Worm (Caenorhabditis elegans) whole organism, L4 larva: Measurements from ENCODE around the gene msra-1.

Experiments used
- D1046.2 ChIP-seq: fragments of 200-800 bp; sonication (Bioruptor generic); IDR thresholded peaks from 2 replicates; pipeline ENCODE4 v1.3.6; 2022; ENCODE audit warnings: missing genetic modification characterization, missing compliant biosample characterization
- F26F4.8 ChIP-seq: fragments of 200-800 bp; sonication (Bioruptor generic); conservative IDR thresholded peaks from 2 replicates; pipeline ENCODE4 v1.3.6; 2022; ENCODE audit warnings: missing genetic modification characterization, missing compliant biosample characterization
- F37D6.2 ChIP-seq: sonication (generic microtip); optimal IDR thresholded peaks from 2 replicates; lab custom pipeline; 2016; ENCODE audit warnings: mild to moderate bottlenecking, missing genetic modification characterization, missing compliant biosample characterization
- R02D3.7 ChIP-seq: fragments of 150-350 bp; sonication (generic microtip); optimal IDR thresholded peaks from 3 replicates; lab custom pipeline; 2014; ENCODE audit warnings: missing biosample characterization, missing genetic modification characterization
- T20F7.1 ChIP-seq: fragments of 200-800 bp; sonication (Bioruptor generic); optimal IDR thresholded peaks from 2 replicates; lab custom pipeline; 2018; ENCODE audit warnings: mild to moderate bottlenecking, missing genetic modification characterization, missing compliant biosample characterization
- T26A8.4 ChIP-seq: fragments of 200-800 bp; sonication (Bioruptor generic); IDR thresholded peaks from 2 replicates; pipeline ENCODE4 v1.3.6; 2022; ENCODE audit warnings: missing genetic modification characterization, missing compliant biosample characterization
- Y48G9A.11 ChIP-seq: fragments of 200-800 bp; sonication (Bioruptor generic); IDR thresholded peaks from 2 replicates; pipeline ENCODE4 v1.3.6; 2022; ENCODE audit warnings: missing genetic modification reagents, missing genetic modification characterization, missing compliant biosample characterization
- ZK546.5 ChIP-seq, 2 experiments: sonication (generic microtip); optimal IDR thresholded peaks; 2 replicates each; lab custom pipeline; 2017; ENCODE audit warnings: missing biosample characterization in 2 of 2, missing genetic modification characterization in 2 of 2
- aha-1 ChIP-seq: fragments of 150-350 bp; peaks from one replicate; lab custom pipeline; 2014; ENCODE audit warnings: missing biosample characterization, missing genetic modification characterization
- aly-2 ChIP-seq: sonication (generic microtip); optimal IDR thresholded peaks from 2 replicates; lab custom pipeline; 2018; ENCODE audit warnings: missing biosample characterization, missing genetic modification characterization
- ama-1 ChIP-seq: fragments of 150-350 bp; optimal IDR thresholded peaks from 2 replicates; lab custom pipeline; 2014; ENCODE audit warnings: inconsistent platforms, mixed read lengths
- attf-4 ChIP-seq: sonication (generic microtip); optimal IDR thresholded peaks from 3 replicates; lab custom pipeline; 2017; ENCODE audit warnings: missing biosample characterization, missing genetic modification characterization
- ceh-28 ChIP-seq: fragments of 150-350 bp; optimal IDR thresholded peaks from 2 replicates; lab custom pipeline; 2014; ENCODE audit warnings: missing biosample characterization, missing genetic modification reagents, missing genetic modification characterization
- ces-1 ChIP-seq: fragments of 150-350 bp; sonication (generic microtip); optimal IDR thresholded peaks from 4 replicates; lab custom pipeline; 2014; ENCODE audit warnings: missing biosample characterization, missing genetic modification reagents, missing genetic modification characterization
- daf-12 ChIP-seq: fragments of 150-350 bp; optimal IDR thresholded peaks from 2 replicates; lab custom pipeline; 2014; ENCODE audit warnings: missing biosample characterization, missing genetic modification reagents, missing genetic modification characterization
- daf-16 ChIP-seq, 3 experiments: sonication (generic microtip); optimal IDR thresholded peaks; 2 replicates each; lab custom pipeline; 2016 to 2017; ENCODE audit warnings: missing genetic modification characterization in 3 of 3, missing genetic modification reagents in 3 of 3, mild to moderate bottlenecking in 2 of 3, missing compliant biosample characterization in 2 of 3, missing biosample characterization in 1 of 3, moderate library complexity in 1 of 3
- dmd-6 ChIP-seq: fragments of 200-800 bp; sonication (Bioruptor generic); IDR thresholded peaks from 2 replicates; pipeline ENCODE4 v1.3.6; 2022; ENCODE audit warnings: missing genetic modification reagents, missing genetic modification characterization, missing compliant biosample characterization
- dmd-8 ChIP-seq: fragments of 200-800 bp; sonication (Bioruptor generic); IDR thresholded peaks from 2 replicates; pipeline ENCODE4 v1.3.6; 2022; ENCODE audit warnings: missing genetic modification characterization, missing compliant biosample characterization
- dpl-1 ChIP-seq: fragments of 150-350 bp; optimal IDR thresholded peaks from 2 replicates; lab custom pipeline; 2014; ENCODE audit warnings: missing biosample characterization, missing genetic modification reagents, missing genetic modification characterization
- duxl-1 ChIP-seq: sonication (generic microtip); optimal IDR thresholded peaks from 2 replicates; lab custom pipeline; 2016; ENCODE audit warnings: mild to moderate bottlenecking, missing genetic modification characterization, moderate library complexity, missing compliant biosample characterization; ENCODE audit not compliant: poor library complexity
- fkh-10 ChIP-seq: fragments of 150-350 bp; optimal IDR thresholded peaks from 2 replicates; lab custom pipeline; 2014; ENCODE audit warnings: missing biosample characterization, missing genetic modification reagents, missing genetic modification characterization
- gei-8 ChIP-seq: fragments of 200-800 bp; sonication (Bioruptor generic); optimal IDR thresholded peaks from 2 replicates; lab custom pipeline; 2018; ENCODE audit warnings: mild to moderate bottlenecking, missing genetic modification characterization, missing compliant biosample characterization
- hmg-1.1 ChIP-seq: fragments of 200-800 bp; sonication (Bioruptor generic); IDR thresholded peaks from 2 replicates; pipeline ENCODE4 v1.3.6; 2022; ENCODE audit warnings: missing genetic modification reagents, missing genetic modification characterization, missing compliant biosample characterization
- lim-7 ChIP-seq: fragments of 200-800 bp; sonication (Bioruptor generic); IDR thresholded peaks from 2 replicates; pipeline ENCODE4 v1.3.6; 2022; ENCODE audit warnings: missing genetic modification characterization, missing compliant biosample characterization
- lin-1 ChIP-seq: fragments of 200-800 bp; sonication (Bioruptor generic); IDR thresholded peaks from 2 replicates; pipeline ENCODE4 v1.3.6; 2022; ENCODE audit warnings: missing genetic modification reagents, missing genetic modification characterization, missing compliant biosample characterization
- lin-15B ChIP-seq: fragments of 150-350 bp; sonication (generic microtip); optimal IDR thresholded peaks from 3 replicates; lab custom pipeline; 2014; ENCODE audit warnings: missing biosample characterization, missing genetic modification characterization
- lin-38 ChIP-seq: fragments of 200-800 bp; sonication (Bioruptor generic); IDR thresholded peaks from 2 replicates; pipeline ENCODE4 v1.3.6; 2022; ENCODE audit warnings: missing genetic modification reagents, missing genetic modification characterization, missing compliant biosample characterization
- mdl-1 ChIP-seq, 2 experiments: fragments of 150-350 bp in 1 of 2; sonication (generic microtip) in 1 of 2; optimal IDR thresholded peaks; 2 replicates each; lab custom pipeline; 2014 to 2017; ENCODE audit warnings: missing biosample characterization in 2 of 2, missing genetic modification characterization in 2 of 2
- mdt-29 ChIP-seq: fragments of 200-800 bp; sonication (Bioruptor generic); IDR thresholded peaks from 2 replicates; pipeline ENCODE4 v1.3.6; 2022; ENCODE audit warnings: missing genetic modification reagents, missing genetic modification characterization, missing compliant biosample characterization
- mep-1 ChIP-seq: fragments of 150-350 bp; sonication (generic microtip); optimal IDR thresholded peaks from 3 replicates; lab custom pipeline; 2014; ENCODE audit warnings: missing biosample characterization, missing genetic modification characterization
- nhr-102 ChIP-seq: sonication (generic microtip); optimal IDR thresholded peaks from 2 replicates; lab custom pipeline; 2016; ENCODE audit warnings: mild to moderate bottlenecking, missing genetic modification characterization, moderate library complexity, missing compliant biosample characterization
- nhr-11 ChIP-seq: fragments of 150-350 bp; optimal IDR thresholded peaks from 2 replicates; lab custom pipeline; 2014; ENCODE audit warnings: missing biosample characterization, missing genetic modification characterization
- nhr-237 ChIP-seq: sonication (generic microtip); optimal IDR thresholded peaks from 2 replicates; lab custom pipeline; 2017; ENCODE audit warnings: missing biosample characterization, missing genetic modification characterization
- nhr-28 ChIP-seq: fragments of 150-350 bp; optimal IDR thresholded peaks from 2 replicates; lab custom pipeline; 2014; ENCODE audit warnings: missing biosample characterization, missing genetic modification characterization
- nhr-41 ChIP-seq: fragments of 200-800 bp; sonication (Bioruptor generic); IDR thresholded peaks from 2 replicates; pipeline ENCODE4 v1.3.6; 2022; ENCODE audit warnings: missing genetic modification reagents, missing genetic modification characterization, missing compliant biosample characterization
- nhr-48 ChIP-seq: sonication (generic microtip); optimal IDR thresholded peaks from 2 replicates; lab custom pipeline; 2016; ENCODE audit warnings: mild to moderate bottlenecking, missing genetic modification characterization, missing compliant biosample characterization
- nhr-77 ChIP-seq: fragments of 150-350 bp; optimal IDR thresholded peaks from 2 replicates; lab custom pipeline; 2014; ENCODE audit warnings: missing biosample characterization, missing genetic modification characterization
- set-16 ChIP-seq: fragments of 200-800 bp; sonication (Bioruptor generic); IDR thresholded peaks from 2 replicates; pipeline ENCODE4 v1.3.6; 2022; ENCODE audit warnings: missing genetic modification reagents, missing genetic modification characterization, missing compliant biosample characterization
- skn-1 ChIP-seq: fragments of 150-350 bp; optimal IDR thresholded peaks from 2 replicates; lab custom pipeline; 2014; ENCODE audit warnings: missing biosample characterization, missing genetic modification characterization
- snpc-1.2 ChIP-seq: fragments of 200-800 bp; sonication (Bioruptor generic); IDR thresholded peaks from 2 replicates; pipeline ENCODE4 v1.3.6; 2022; ENCODE audit warnings: missing genetic modification reagents, missing genetic modification characterization, missing compliant biosample characterization
- snpc-4 ChIP-seq: fragments of 150-350 bp; optimal IDR thresholded peaks from 2 replicates; lab custom pipeline; 2014; ENCODE audit warnings: missing biosample characterization, missing genetic modification characterization
- unc-130 ChIP-seq: sonication (generic microtip); optimal IDR thresholded peaks from 2 replicates; lab custom pipeline; 2016; ENCODE audit warnings: missing genetic modification reagents, missing genetic modification characterization, missing compliant biosample characterization
- unc-39 ChIP-seq: sonication (generic microtip); optimal IDR thresholded peaks from 2 replicates; lab custom pipeline; 2017; ENCODE audit warnings: missing biosample characterization, missing genetic modification characterization
- unc-62 ChIP-seq, 3 experiments: fragments of 150-350 bp in 1 of 3; sonication (generic microtip); optimal IDR thresholded peaks in 2 of 3; peaks in 1 of 3; 1 replicate in 1 of 3; 2 replicates in 2 of 3; lab custom pipeline; 2014 to 2017; ENCODE audit warnings: missing biosample characterization in 3 of 3, missing genetic modification characterization in 3 of 3, missing genetic modification reagents in 3 of 3, missing genotype in 1 of 3
- zag-1 ChIP-seq: fragments of 150-350 bp; optimal IDR thresholded peaks from 2 replicates; lab custom pipeline; 2014; ENCODE audit warnings: missing biosample characterization, missing genetic modification characterization
- zfp-2 ChIP-seq: sonication (generic microtip); optimal IDR thresholded peaks from 2 replicates; lab custom pipeline; 2016; ENCODE audit warnings: mild to moderate bottlenecking, missing genetic modification characterization, missing compliant biosample characterization
- zfp-3 ChIP-seq: fragments of 200-800 bp; sonication (Bioruptor generic); conservative IDR thresholded peaks from 2 replicates; pipeline ENCODE4 v1.3.6; 2022; ENCODE audit warnings: missing genetic modification reagents, missing genetic modification characterization, missing compliant biosample characterization
- zip-11 ChIP-seq: fragments of 200-800 bp; sonication (Bioruptor generic); IDR thresholded peaks from 2 replicates; pipeline ENCODE4 v1.3.6; 2022; ENCODE audit warnings: missing genetic modification characterization, missing compliant biosample characterization
- ztf-11 ChIP-seq: fragments of 150-350 bp; optimal IDR thresholded peaks from 2 replicates; lab custom pipeline; 2014; ENCODE audit warnings: missing biosample characterization, missing genetic modification characterization
- ztf-7 ChIP-seq: fragments of 150-350 bp; optimal IDR thresholded peaks from 2 replicates; lab custom pipeline; 2014; ENCODE audit warnings: missing biosample characterization, missing genetic modification characterization

msra-1 gene

DNA sequence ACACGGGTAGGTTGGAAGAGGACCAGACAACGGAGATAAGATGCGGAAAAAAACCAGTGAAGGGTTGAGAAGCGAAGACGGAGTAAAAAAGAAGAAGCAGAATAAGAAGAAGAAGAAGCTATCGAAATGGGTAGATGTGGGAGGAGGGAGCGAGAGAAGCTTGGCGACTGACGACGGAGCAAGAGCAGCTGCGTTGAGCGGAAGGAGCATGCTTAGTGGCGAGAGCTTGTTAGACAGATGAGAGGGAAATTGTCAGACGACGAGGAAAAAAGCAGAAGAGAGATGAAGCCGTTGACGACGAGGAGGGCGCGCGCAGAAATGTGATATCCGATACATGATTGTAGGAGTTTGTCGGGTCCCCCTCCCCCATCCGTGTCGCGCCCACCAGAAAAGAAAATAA lies 36.8 kb downstream of the msra-1 start (continued):
- TF ChIP-seq aly-2 (tag; lab: Kevin White, UChicago) (no peak), nhr-11 (tag; lab: Kevin White, UChicago) (peak; percentile 54), nhr-237 (tag; lab: Kevin White, UChicago) (no peak), T26A8.4 (GFP tag; lab: Robert Waterston, UW) (no peak), nhr-28 (tag; lab: Kevin White, UChicago) (no peak), nhr-102 (tag; lab: Kevin White, UChicago) (no peak), nhr-41 (GFP tag; lab: Robert Waterston, UW) (no peak), T20F7.1 (GFP tag; lab: Kevin White, UChicago) (no peak), ceh-28 (no peak), zfp-3 (GFP tag; lab: Robert Waterston, UW) (no peak), lim-7 (GFP tag; lab: Robert Waterston, UW) (no peak), lin-38 (GFP tag; lab: Robert Waterston, UW) (no peak), mdt-29 (GFP tag; lab: Robert Waterston, UW) (no peak), duxl-1 (tag; lab: Kevin White, UChicago) (no peak), zag-1 (tag; lab: Kevin White, UChicago) (no peak), dpl-1 (peak; percentile 22), lin-1 (GFP tag; lab: Robert Waterston, UW) (no peak), snpc-1.2 (GFP tag; lab: Robert Waterston, UW) (no peak), zip-11 (GFP tag; lab: Robert Waterston, UW) (no peak), F37D6.2 (peak; percentile 38), nhr-48 (no peak), skn-1 (no peak), daf-12 (tag; lab: Kevin White, UChicago) (no peak), gei-8 (GFP tag; lab: Kevin White, UChicago) (no peak), ztf-11 (tag; lab: Kevin White, UChicago) (no peak), ZK546.5 (tag; optimal IDR thresholded peaks at IDR 0.05; lab: Kevin White, UChicago) (no peak), attf-4 (tag; lab: Kevin White, UChicago) (no peak), snpc-4 (no peak), F26F4.8 (no peak), ama-1 (no peak), ztf-7 (no peak)

DNA sequence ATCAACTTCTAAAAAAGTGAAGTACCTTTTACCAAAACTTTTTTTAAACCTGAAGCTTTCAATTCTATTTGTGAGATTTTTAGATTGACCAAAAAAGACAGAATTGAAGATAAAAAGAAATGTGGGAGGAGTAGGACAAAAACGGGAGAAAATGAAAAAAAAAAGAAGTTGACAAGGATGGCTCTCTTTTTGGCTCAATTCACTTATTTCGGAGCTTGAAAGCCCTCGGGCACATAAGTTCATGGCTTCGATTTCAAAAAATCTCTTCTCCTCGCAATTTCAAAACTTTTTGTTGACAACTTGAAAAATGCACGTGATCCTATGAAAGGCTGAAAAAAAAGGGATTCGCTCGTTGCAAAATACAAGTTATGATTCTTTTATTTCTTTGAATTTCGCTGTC lies 37.6 kb downstream of the msra-1 start:
- no peak for TF ChIP-seq nhr-77 (tag; lab: Kevin White, UChicago)
- peak; percentile 22 for TF ChIP-seq fkh-10 (GFP tag; lab: Kevin White, UChicago)
- peak; percentile 71 for TF ChIP-seq aha-1 (tag; lab: Kevin White, UChicago)
- TF ChIP-seq, all 104 proteins: peak for 2

DNA sequence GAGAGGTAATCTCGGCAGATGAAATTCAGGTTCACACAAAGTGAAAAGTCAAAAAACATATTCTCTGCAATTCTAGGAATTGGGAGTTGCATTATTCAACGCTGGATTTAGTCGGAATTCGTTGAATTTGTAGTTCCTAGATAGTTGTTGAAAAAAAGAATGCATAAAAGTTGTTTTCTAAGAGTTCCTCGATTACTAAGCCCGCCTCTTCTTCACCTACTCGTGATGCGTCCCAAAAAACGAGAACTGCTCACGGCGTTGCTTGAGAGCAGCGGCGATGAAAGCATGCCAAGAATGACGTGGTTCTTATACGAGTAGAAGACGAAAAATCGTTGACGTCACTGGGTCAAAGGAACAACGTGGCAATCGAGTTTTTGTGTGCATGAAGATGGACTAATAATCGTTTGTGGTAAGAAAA lies 38.8 kb downstream of the msra-1 start:
- TF ChIP-seq ZK546.5 (tag; optimal IDR thresholded peaks at IDR 0.05; lab: Kevin White, UChicago) (no peak), daf-16 (GFP tag; optimal IDR thresholded peaks at IDR 0.05; lab: Kevin White, UChicago) (no peak), daf-16 (tag; optimal IDR thresholded peaks at IDR 0.05; lab: Kevin White, UChicago) (no peak), ztf-11 (tag; lab: Kevin White, UChicago) (no peak), D1046.2 (GFP tag; lab: Robert Waterston, UW) (no peak), attf-4 (tag; lab: Kevin White, UChicago) (no peak), hmg-1.1 (GFP tag; lab: Robert Waterston, UW) (no peak), unc-130 (GFP tag; lab: Kevin White, UChicago) (no peak), ces-1 (GFP tag; lab: Kevin White, UChicago) (no peak), dmd-8 (GFP tag; lab: Robert Waterston, UW) (no peak), Y48G9A.11 (no peak), zfp-2 (tag; lab: Kevin White, UChicago) (no peak), set-16 (no peak), mep-1 (tag; lab: Kevin White, UChicago) (peak; percentile 33), daf-12 (tag; lab: Kevin White, UChicago) (no peak), lin-15B (tag; lab: Kevin White, UChicago) (no peak), unc-62 (GFP tag; optimal IDR thresholded peaks at IDR 0.05 in 1 of 2; lab: Kevin White, UChicago) (no peak), unc-62 (tag; optimal IDR thresholded peaks at IDR 0.05; lab: Kevin White, UChicago) (no peak), R02D3.7 (tag; lab: Kevin White, UChicago) (no peak), dmd-6 (peak; percentile 29; the same call in 1 of the 2 replicates), mdl-1 (tag; optimal IDR thresholded peaks at IDR 0.05; lab: Kevin White, UChicago) (peak in 1 of 2 experiments; percentile 40), unc-39 (tag; lab: Kevin White, UChicago) (no peak), fkh-10 (GFP tag; lab: Kevin White, UChicago) (peak; percentile 50)
